Fruit fly (Drosophila melanogaster) whole organism, pupa: ENCODE data around the gene CG16978.

ENCODE experiments used
- CG10348 ChIP-seq: fragments of 200-800 bp; sonication (Bioruptor generic); IDR thresholded peaks from 2 replicates; pipeline ENCODE4 v1.3.6; 2022; ENCODE audit warnings: missing biosample characterization, missing genetic modification characterization
- CG12605 ChIP-seq: fragments of 200-800 bp; sonication (Bioruptor generic); IDR thresholded peaks from 2 replicates; pipeline ENCODE4 v1.3.6; 2022; ENCODE audit warnings: missing biosample characterization, missing genetic modification characterization
- CG13204 ChIP-seq: fragments of 200-800 bp; sonication (Bioruptor generic); optimal IDR thresholded peaks from 2 replicates; lab custom pipeline; 2018; ENCODE audit warnings: missing biosample characterization, mild to moderate bottlenecking, missing genetic modification characterization, moderate library complexity
- CG14655 ChIP-seq: fragments of 200-800 bp; sonication (Bioruptor generic); optimal IDR thresholded peaks from 3 replicates; lab custom pipeline; 2017; ENCODE audit warnings: mild to moderate bottlenecking, missing biosample characterization, missing genetic modification reagents, missing genetic modification characterization
- CG15710 ChIP-seq: fragments of 200-800 bp; sonication (Bioruptor generic); optimal IDR thresholded peaks from 2 replicates; lab custom pipeline; 2018; ENCODE audit warnings: missing biosample characterization, mild to moderate bottlenecking, missing genetic modification characterization, moderate library complexity
- CG17806 ChIP-seq: fragments of 200-800 bp; sonication (Bioruptor generic); optimal IDR thresholded peaks from 2 replicates; lab custom pipeline; 2018; ENCODE audit warnings: missing biosample characterization, mild to moderate bottlenecking, missing genetic modification characterization, moderate library complexity
- CG32121 ChIP-seq: fragments of 200-800 bp; sonication (Bioruptor generic); IDR thresholded peaks from 2 replicates; pipeline ENCODE4 v1.3.6; 2022; ENCODE audit warnings: missing biosample characterization, missing genetic modification characterization
- CG34367 ChIP-seq: fragments of 200-800 bp; sonication (Bioruptor generic); optimal IDR thresholded peaks from 2 replicates; lab custom pipeline; 2018; ENCODE audit warnings: missing biosample characterization, mild to moderate bottlenecking, missing genetic modification characterization
- CG4496 ChIP-seq: fragments of 200-800 bp; sonication (Bioruptor generic); IDR thresholded peaks from 3 replicates; pipeline ENCODE4 v1.3.6; 2022; ENCODE audit warnings: missing biosample characterization, missing genetic modification characterization
- CG8159 ChIP-seq: fragments of 200-800 bp; sonication (Bioruptor generic); optimal IDR thresholded peaks from 3 replicates; lab custom pipeline; 2018; ENCODE audit warnings: missing biosample characterization, mild to moderate bottlenecking, missing genetic modification characterization, moderate library complexity
- CG8301 ChIP-seq: fragments of 200-800 bp; sonication (Bioruptor generic); optimal IDR thresholded peaks from 2 replicates; lab custom pipeline; 2018; ENCODE audit warnings: missing biosample characterization, mild to moderate bottlenecking, missing genetic modification characterization
- CG9948 ChIP-seq: fragments of 200-800 bp; sonication (Bioruptor generic); optimal IDR thresholded peaks from 2 replicates; lab custom pipeline; 2018; ENCODE audit warnings: missing biosample characterization, mild to moderate bottlenecking, missing genetic modification characterization, moderate library complexity
- D1 ChIP-seq: fragments of 200-800 bp; sonication (Bioruptor generic); optimal IDR thresholded peaks from 2 replicates; lab custom pipeline; 2018; ENCODE audit warnings: missing biosample characterization, mild to moderate bottlenecking, missing genetic modification characterization, moderate library complexity
- EcR ChIP-seq: fragments of 200-800 bp; sonication (Bioruptor generic); optimal IDR thresholded peaks from 3 replicates; lab custom pipeline; 2019; ENCODE audit warnings: missing biosample characterization, missing genetic modification characterization, mild to moderate bottlenecking, moderate library complexity, missing genetic modification reagents
- Ets98B ChIP-seq: fragments of 200-800 bp; sonication (Bioruptor generic); IDR thresholded peaks from 2 replicates; pipeline ENCODE4 v1.3.6; 2022; ENCODE audit warnings: missing biosample characterization, missing genetic modification characterization
- Pif1A ChIP-seq: fragments of 200-800 bp; sonication (Bioruptor generic); optimal IDR thresholded peaks from 3 replicates; lab custom pipeline; 2016; ENCODE audit warnings: missing biosample characterization, missing genetic modification characterization
- Pif1B ChIP-seq: fragments of 200-800 bp; sonication (Bioruptor generic); optimal IDR thresholded peaks from 3 replicates; lab custom pipeline; 2016; ENCODE audit warnings: missing biosample characterization, missing genetic modification characterization
- Snoo ChIP-seq: fragments of 200-800 bp; sonication (Bioruptor generic); optimal IDR thresholded peaks from 3 replicates; lab custom pipeline; 2017; ENCODE audit warnings: missing biosample characterization, mild to moderate bottlenecking, missing genetic modification characterization, inconsistent platforms
- fd96Ca ChIP-seq: fragments of 200-800 bp; sonication (Bioruptor generic); IDR thresholded peaks from 3 replicates; pipeline ENCODE4 v1.3.6; 2022; ENCODE audit warnings: missing biosample characterization, missing genetic modification characterization
- gl ChIP-seq: fragments of 200-800 bp; sonication (Bioruptor generic); optimal IDR thresholded peaks from 2 replicates; lab custom pipeline; 2018; ENCODE audit warnings: missing biosample characterization, mild to moderate bottlenecking, missing genetic modification characterization
- rn ChIP-seq: fragments of 200-800 bp; sonication (Bioruptor generic); IDR thresholded peaks from 2 replicates; pipeline ENCODE4 v1.3.6; 2022; ENCODE audit warnings: missing biosample characterization, missing genetic modification characterization

The CG16978 gene

DNA sequence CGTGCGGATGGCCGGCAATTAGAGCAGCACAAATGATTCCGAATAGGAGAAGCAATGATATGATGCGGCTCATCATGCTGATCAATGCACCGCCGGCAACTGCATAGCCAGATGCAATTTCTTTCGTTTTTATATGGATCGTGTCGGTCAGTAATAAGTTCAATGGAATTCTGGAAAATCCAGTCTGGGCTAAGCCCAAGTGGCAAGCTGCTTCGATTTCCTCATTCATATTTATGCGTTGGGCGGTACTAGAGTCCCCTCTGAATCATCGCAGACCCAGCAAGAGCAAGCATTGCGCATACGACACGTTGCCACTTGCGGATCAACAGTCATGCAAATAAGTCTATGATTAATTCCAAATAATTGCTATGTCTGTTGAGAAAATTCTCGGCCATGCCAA is at the start of gene CG16978:
TSS of gene CG16978 (minus strand) at position 101 of the 400 bp plus-strand sequence.
- TF ChIP-seq Ets98B (no peak), CG13204 (GFP tag; lab: Kevin White, UChicago) (no peak), CG4496 (GFP tag; lab: Robert Waterston, UW) (no peak), CG15710 (no peak), Snoo (no peak), D1 (tag; lab: Kevin White, UChicago) (no peak), CG9948 (tag; lab: Kevin White, UChicago) (no peak)
- TF ChIP-seq, all 21 proteins: peak for 0

DNA sequence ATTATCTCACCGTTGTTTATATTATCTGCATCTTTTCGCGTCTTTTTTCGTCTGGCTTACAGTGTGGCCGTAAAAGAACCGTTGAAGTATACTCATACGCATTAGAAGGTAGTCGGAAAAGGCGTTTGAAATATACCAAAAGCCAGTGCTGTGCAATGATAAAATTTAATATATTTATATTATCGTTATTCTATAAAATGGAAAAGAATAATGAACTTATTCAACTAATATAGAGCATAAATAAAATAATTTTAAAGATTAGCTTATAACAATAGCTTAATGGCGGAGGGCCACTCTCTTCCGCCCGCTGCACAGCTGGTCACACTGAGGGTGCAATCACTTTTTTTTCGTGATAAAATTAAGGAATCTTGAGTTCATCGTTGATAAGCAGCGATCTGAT is 48.5 kb upstream of the CG16978 start, which contains the start of the genes CG16974 and Edem2:
TSS of gene CG16974 (minus strand) at position 86 of the 400 bp plus-strand sequence.
TSS of gene Edem2 (plus strand) at position 308 of the 400 bp plus-strand sequence.
- TF ChIP-seq fd96Ca (peak; percentile 71), Snoo (peak; percentile 53), D1 (tag; lab: Kevin White, UChicago) (no peak), rn (peak; percentile 42; the same call in 1 of the 2 replicates), CG17806 (tag; lab: Kevin White, UChicago) (no peak), CG15710 (peak; percentile 56), EcR (peak; percentile 28), CG8159 (tag; lab: Kevin White, UChicago) (no peak), CG34367 (tag; lab: Kevin White, UChicago) (no peak), CG12605 (GFP tag; lab: Robert Waterston, UW) (no peak), CG4496 (GFP tag; lab: Robert Waterston, UW) (peak; percentile 59; the same call in 1 of the 3 replicates), CG10348 (no peak), CG14655 (GFP tag; lab: Kevin White, UChicago) (no peak), Ets98B (peak; percentile 60), CG9948 (tag; lab: Kevin White, UChicago) (no peak), CG32121 (GFP tag; lab: Robert Waterston, UW) (peak; percentile 56; the same call in 1 of the 2 replicates)

DNA sequence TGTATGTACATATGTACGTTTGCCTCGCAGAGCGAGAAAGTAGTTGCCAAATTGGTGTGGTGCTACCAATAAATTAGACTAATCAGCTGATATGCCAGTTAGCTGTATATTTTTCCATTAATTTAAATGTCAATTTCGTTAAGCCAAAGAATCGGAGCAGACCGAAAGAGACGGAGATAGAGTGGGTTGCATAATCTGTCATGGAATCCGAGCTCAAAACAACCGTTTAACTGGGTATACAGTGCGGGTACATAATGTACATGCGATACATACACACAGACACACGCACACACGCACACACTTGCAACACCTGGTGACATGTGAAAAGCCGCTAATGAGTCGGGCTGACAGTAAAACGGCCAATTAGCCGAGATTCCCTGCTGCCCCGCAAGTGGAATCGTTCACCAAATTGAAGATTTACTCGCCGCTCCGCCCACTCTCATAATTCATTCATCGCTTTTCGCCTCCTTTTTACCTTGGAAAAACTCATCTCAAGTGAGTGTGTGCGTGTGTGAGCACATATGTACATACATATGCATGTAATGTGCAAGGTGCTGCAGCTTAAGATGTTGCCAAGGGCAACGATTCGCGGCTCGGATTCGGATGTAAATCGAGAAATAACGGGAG is 47.7 kb upstream of the CG16978 start:
- no peak for TF ChIP-seq CG34367 (tag; lab: Kevin White, UChicago)
- TF ChIP-seq gl (tag; lab: Kevin White, UChicago): no peak
- no peak for TF ChIP-seq Snoo
- no peak for TF ChIP-seq CG9948 (tag; lab: Kevin White, UChicago)
- TF ChIP-seq Ets98B: no peak
- TF ChIP-seq D1 (tag; lab: Kevin White, UChicago): no peak
- no peak for TF ChIP-seq CG4496 (GFP tag; lab: Robert Waterston, UW)
- no peak for TF ChIP-seq CG8301
- no peak for TF ChIP-seq CG12605 (GFP tag; lab: Robert Waterston, UW)
- TF ChIP-seq CG14655 (GFP tag; lab: Kevin White, UChicago): no peak
- TF ChIP-seq Pif1A (GFP tag; lab: Kevin White, UChicago): no peak
- no peak for TF ChIP-seq CG13204 (GFP tag; lab: Kevin White, UChicago)
- TF ChIP-seq, all 21 proteins: peak for 0

DNA sequence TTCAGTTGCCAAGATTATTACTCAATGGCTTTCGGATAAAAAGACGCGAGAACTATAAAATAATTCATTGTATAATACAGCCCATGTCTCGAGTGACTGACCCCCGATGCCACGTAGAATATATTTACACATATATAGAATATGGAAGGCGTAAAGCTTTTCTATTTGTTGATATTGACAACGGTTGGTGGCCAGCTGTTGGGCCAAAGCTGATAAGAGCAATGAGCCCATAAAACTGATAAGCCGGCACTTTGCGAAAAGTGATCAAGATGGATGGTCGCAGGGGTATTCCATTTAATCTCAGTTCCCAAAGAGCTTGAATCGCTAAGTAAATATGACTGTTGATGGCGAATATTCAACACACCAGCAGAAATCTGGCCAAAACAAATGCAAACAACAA is 47.1 kb upstream of the CG16978 start:
- TF ChIP-seq EcR (peak; percentile 91), Pif1B (no peak)

DNA sequence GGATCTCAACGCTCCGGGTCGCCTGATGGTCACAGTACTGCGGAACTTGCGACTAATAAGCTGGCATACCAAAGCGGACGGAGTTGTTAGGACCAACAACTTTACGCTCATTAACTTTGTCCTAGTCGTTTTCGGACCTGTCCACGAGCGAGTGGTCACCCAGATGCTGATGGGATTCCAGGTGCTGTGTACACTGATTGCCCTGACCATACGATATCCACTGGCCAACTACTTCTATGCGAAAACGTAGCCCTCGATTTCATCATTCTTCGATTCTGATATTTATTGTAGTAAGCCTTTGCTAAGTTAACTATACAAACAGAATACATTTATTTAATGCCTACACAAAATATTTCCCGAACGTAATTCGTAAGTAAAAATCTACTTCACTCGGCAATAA is 39.7 kb upstream of the CG16978 start, which contains the start of gene Rsph1:
TSS of gene Rsph1 (plus strand) at position 301 of the 400 bp plus-strand sequence.
- no peak for TF ChIP-seq CG8159 (tag; lab: Kevin White, UChicago)
- no peak for TF ChIP-seq CG13204 (GFP tag; lab: Kevin White, UChicago)
- TF ChIP-seq CG12605 (GFP tag; lab: Robert Waterston, UW): no peak
- no peak for TF ChIP-seq CG34367 (tag; lab: Kevin White, UChicago)
- TF ChIP-seq, all 21 proteins: peak for 0

DNA sequence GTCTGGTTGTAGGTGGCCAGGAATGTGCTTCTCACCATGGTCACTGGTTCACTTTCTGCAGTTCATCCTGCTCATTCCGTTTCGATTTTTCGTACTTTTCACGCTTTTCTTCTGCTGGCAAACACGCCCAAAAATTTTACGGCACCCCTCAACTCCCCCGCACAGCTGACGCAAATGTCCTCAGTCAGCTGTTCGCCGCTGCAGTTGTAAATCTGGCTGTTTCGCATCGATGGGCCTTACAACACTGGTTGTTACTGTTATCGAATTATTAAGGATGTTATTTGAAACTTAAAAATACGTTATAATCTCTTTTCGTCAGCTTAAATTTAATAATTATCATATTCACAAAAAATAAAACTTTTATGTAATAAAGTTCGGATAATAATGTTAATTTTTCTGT is 39.0 kb upstream of the CG16978 start, which contains the start of gene Mgat3:
TSS of gene Mgat3 (minus strand) at position 182 of the 400 bp plus-strand sequence.
- TF ChIP-seq rn (no peak), CG17806 (tag; lab: Kevin White, UChicago) (no peak), EcR (no peak)

DNA sequence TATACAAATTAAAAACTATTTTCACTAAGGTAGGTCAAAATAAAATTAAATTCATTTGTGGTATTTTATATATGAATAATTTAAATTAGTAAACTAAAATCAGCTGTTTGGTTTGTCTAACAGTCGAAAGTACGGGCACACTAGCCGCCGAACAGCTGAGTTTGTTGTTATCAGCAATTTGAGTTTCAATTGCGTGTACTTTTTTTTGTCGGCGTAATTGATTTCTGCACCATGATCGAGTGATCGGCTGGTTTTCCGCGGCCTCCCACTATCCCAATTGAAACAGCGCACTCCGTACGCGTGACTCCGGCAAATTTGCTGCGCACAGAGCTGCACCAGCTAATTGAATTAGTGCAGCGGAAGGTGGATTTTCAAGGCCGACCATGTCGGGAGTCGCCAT is 35.7 kb upstream of the CG16978 start, which contains the start of gene Alg7:
TSS of gene Alg7 (plus strand) at position 153 of the 400 bp plus-strand sequence.
- no peak for TF ChIP-seq Ets98B
- TF ChIP-seq D1 (tag; lab: Kevin White, UChicago): no peak
- no peak for TF ChIP-seq CG9948 (tag; lab: Kevin White, UChicago)
- no peak for TF ChIP-seq CG14655 (GFP tag; lab: Kevin White, UChicago)
- TF ChIP-seq CG4496 (GFP tag; lab: Robert Waterston, UW): no peak
- no peak for TF ChIP-seq Pif1B
- TF ChIP-seq, all 21 proteins: peak for 0
